Fruit fly (Drosophila melanogaster) whole organism, embryonic: ENCODE measurements around the gene Scox.

ENCODE experiments used
- CG10979 ChIP-seq: fragments of 200-800 bp; sonication (Bioruptor generic); optimal IDR thresholded peaks from 2 replicates; lab custom pipeline; 2018; ENCODE audit warnings: missing biosample characterization, mild to moderate bottlenecking, missing genetic modification characterization, moderate library complexity
- Meics ChIP-seq: fragments of 200-800 bp; sonication (Bioruptor generic); optimal IDR thresholded peaks from 2 replicates; lab custom pipeline; 2017; ENCODE audit warnings: missing biosample characterization, mild to moderate bottlenecking, missing genetic modification characterization
- ash1 ChIP-seq: fragments of 200-800 bp; sonication (Bioruptor generic); optimal IDR thresholded peaks from 2 replicates; lab custom pipeline; 2018; ENCODE audit warnings: missing biosample characterization, mild to moderate bottlenecking, missing genetic modification characterization
- oc ChIP-seq: fragments of 200-800 bp; sonication (Bioruptor generic); optimal IDR thresholded peaks from 2 replicates; lab custom pipeline; 2018; ENCODE audit warnings: missing biosample characterization, mild to moderate bottlenecking, missing genetic modification characterization, moderate library complexity
- pho ChIP-seq: fragments of 200-800 bp; sonication (Bioruptor generic); optimal IDR thresholded peaks from 2 replicates; lab custom pipeline; 2016; ENCODE audit warnings: missing biosample characterization, missing genetic modification characterization
- pzg ChIP-seq: fragments of 200-800 bp; sonication (Bioruptor generic); optimal IDR thresholded peaks from 3 replicates; lab custom pipeline; 2018; ENCODE audit warnings: missing biosample characterization, mild to moderate bottlenecking, missing genetic modification characterization, moderate library complexity

dm6 chr2L:4967511-4967910 lies 1.2 kb downstream of the Scox start, which contains the start of gene eIF3i:
- peak; percentile 55 for TF ChIP-seq pzg (GFP tag; lab: Kevin White, UChicago)
- TF ChIP-seq oc (tag; lab: Kevin White, UChicago) = no peak
- no peak for TF ChIP-seq pho (GFP tag; lab: Kevin White, UChicago)
- no peak for TF ChIP-seq CG10979 (tag; lab: Kevin White, UChicago)
- no peak for TF ChIP-seq ash1 (GFP tag; lab: Kevin White, UChicago)
- no peak for TF ChIP-seq Meics (GFP tag; lab: Kevin White, UChicago)
